Worm (Caenorhabditis elegans) whole organism, L4 larva: ENCODE results near the gene let-4.

Source experiments
- ama-1 ChIP-seq: fragments of 150-350 bp; optimal IDR thresholded peaks from 2 replicates; lab custom pipeline; 2014; ENCODE audit warnings: inconsistent platforms, mixed read lengths
- unc-62 ChIP-seq, 3 experiments: fragments of 150-350 bp in 1 of 3; sonication (generic microtip); optimal IDR thresholded peaks in 2 of 3; peaks in 1 of 3; 1 replicate in 1 of 3; 2 replicates in 2 of 3; lab custom pipeline; 2014 to 2017; ENCODE audit warnings: missing biosample characterization in 3 of 3, missing genetic modification characterization in 3 of 3, missing genetic modification reagents in 3 of 3, missing genotype in 1 of 3

DNA sequence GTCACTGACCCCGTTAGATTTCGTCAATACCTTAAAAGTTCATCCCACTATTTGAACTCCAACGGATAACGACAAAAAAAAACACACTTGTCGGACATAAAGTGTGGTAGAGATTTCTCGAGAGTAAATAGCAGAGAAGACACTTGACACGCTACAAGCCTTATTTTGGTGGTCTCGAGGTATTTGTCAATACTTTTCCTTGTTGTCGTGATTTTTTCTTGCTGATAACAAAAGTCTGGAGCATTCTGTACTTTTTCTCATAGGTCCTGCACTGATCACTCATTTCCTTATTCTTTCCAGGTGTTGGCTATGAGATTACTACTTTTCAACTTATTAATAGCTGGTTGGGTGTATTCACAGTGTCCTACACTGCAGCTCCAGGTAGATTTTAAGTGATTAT, 5.3 kb upstream of the let-4 start, which contains the start of gene lron-1:
- no peak for TF ChIP-seq unc-62 (GFP tag; optimal IDR thresholded peaks at IDR 0.05 in 1 of 2; lab: Kevin White, UChicago)
- no peak for TF ChIP-seq unc-62 (tag; optimal IDR thresholded peaks at IDR 0.05; lab: Kevin White, UChicago)
- TF ChIP-seq ama-1 (lab: Kevin White, UChicago), result no peak
